Fruit fly (Drosophila melanogaster) Kc167 (cell line): ENCODE data around the gene CG17734.

Experiments
- Myc ChIP-seq: fragments of >200 bp; optimal IDR thresholded peaks from 2 replicates; lab custom pipeline; 2017; ENCODE audit warnings: missing external identifiers
- Sin3A ChIP-seq: fragments of >200 bp; optimal IDR thresholded peaks from 2 replicates; lab custom pipeline; 2018; ENCODE audit warnings: missing external identifiers
- h ChIP-seq: fragments of >200 bp; optimal IDR thresholded peaks from 3 replicates; lab custom pipeline; 2018; ENCODE audit warnings: missing external identifiers
- insv ChIP-seq: fragments of >200 bp; optimal IDR thresholded peaks from 3 replicates; lab custom pipeline; 2018; ENCODE audit warnings: missing external identifiers
- psq ChIP-seq: fragments of >200 bp; optimal IDR thresholded peaks from 2 replicates; lab custom pipeline; 2017; ENCODE audit warnings: missing external identifiers
- ttk ChIP-seq: sonication (Bioruptor generic); optimal IDR thresholded peaks from 2 replicates; lab custom pipeline; 2017; ENCODE audit warnings: missing external identifiers

DNA sequence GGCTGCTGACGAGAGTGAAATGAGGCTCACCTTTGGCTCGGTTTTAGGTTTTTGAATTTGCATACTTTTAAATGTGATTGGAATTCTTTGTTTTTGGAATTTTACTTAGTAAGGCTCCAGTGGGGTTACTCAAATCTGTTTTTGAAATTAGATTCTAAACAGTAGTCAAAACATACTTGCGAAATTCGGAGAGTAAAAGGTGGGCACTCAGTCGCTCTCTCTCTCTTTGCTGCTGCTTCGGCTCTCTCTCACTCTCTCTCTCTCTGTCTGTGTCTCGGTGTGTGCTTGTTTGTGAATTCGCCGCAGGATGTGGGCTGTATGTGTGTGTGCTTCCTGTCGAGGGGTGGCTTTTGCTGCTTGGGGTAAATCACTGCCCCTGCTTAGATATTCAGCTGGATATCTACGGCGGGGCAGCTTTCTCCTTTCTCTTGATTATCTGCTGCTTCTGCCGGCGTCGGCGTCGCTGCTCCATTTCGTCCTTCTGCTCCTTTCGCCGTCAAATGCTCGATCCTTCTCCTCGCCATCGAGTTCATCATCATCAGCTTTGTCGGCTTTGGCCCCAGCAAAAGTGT, 10.7 kb upstream of the CG17734 start:
- TF ChIP-seq Sin3A (lab: Kevin White, UChicago) = no peak
- no peak for TF ChIP-seq ttk (lab: Kevin White, UChicago)
- no peak for TF ChIP-seq psq (lab: Kevin White, UChicago)
- TF ChIP-seq h (lab: Kevin White, UChicago) = no peak
- TF ChIP-seq Myc (lab: Kevin White, UChicago) = no peak
- TF ChIP-seq insv = no peak
